Fruit fly (Drosophila melanogaster) whole organism, pupa: ENCODE measurements around the gene CG3744.

ENCODE experiments used
- CG10348 ChIP-seq: fragments of 200-800 bp; sonication (Bioruptor generic); IDR thresholded peaks from 2 replicates; pipeline ENCODE4 v1.3.6; 2022; ENCODE audit warnings: missing biosample characterization, missing genetic modification characterization
- CG12605 ChIP-seq: fragments of 200-800 bp; sonication (Bioruptor generic); IDR thresholded peaks from 2 replicates; pipeline ENCODE4 v1.3.6; 2022; ENCODE audit warnings: missing biosample characterization, missing genetic modification characterization
- CG13204 ChIP-seq: fragments of 200-800 bp; sonication (Bioruptor generic); optimal IDR thresholded peaks from 2 replicates; lab custom pipeline; 2018; ENCODE audit warnings: missing biosample characterization, mild to moderate bottlenecking, missing genetic modification characterization, moderate library complexity
- CG14655 ChIP-seq: fragments of 200-800 bp; sonication (Bioruptor generic); optimal IDR thresholded peaks from 3 replicates; lab custom pipeline; 2017; ENCODE audit warnings: mild to moderate bottlenecking, missing biosample characterization, missing genetic modification reagents, missing genetic modification characterization
- CG15710 ChIP-seq: fragments of 200-800 bp; sonication (Bioruptor generic); optimal IDR thresholded peaks from 2 replicates; lab custom pipeline; 2018; ENCODE audit warnings: missing biosample characterization, mild to moderate bottlenecking, missing genetic modification characterization, moderate library complexity
- CG17806 ChIP-seq: fragments of 200-800 bp; sonication (Bioruptor generic); optimal IDR thresholded peaks from 2 replicates; lab custom pipeline; 2018; ENCODE audit warnings: missing biosample characterization, mild to moderate bottlenecking, missing genetic modification characterization, moderate library complexity
- CG32121 ChIP-seq: fragments of 200-800 bp; sonication (Bioruptor generic); IDR thresholded peaks from 2 replicates; pipeline ENCODE4 v1.3.6; 2022; ENCODE audit warnings: missing biosample characterization, missing genetic modification characterization
- CG34367 ChIP-seq: fragments of 200-800 bp; sonication (Bioruptor generic); optimal IDR thresholded peaks from 2 replicates; lab custom pipeline; 2018; ENCODE audit warnings: missing biosample characterization, mild to moderate bottlenecking, missing genetic modification characterization
- CG4496 ChIP-seq: fragments of 200-800 bp; sonication (Bioruptor generic); IDR thresholded peaks from 3 replicates; pipeline ENCODE4 v1.3.6; 2022; ENCODE audit warnings: missing biosample characterization, missing genetic modification characterization
- CG8159 ChIP-seq: fragments of 200-800 bp; sonication (Bioruptor generic); optimal IDR thresholded peaks from 3 replicates; lab custom pipeline; 2018; ENCODE audit warnings: missing biosample characterization, mild to moderate bottlenecking, missing genetic modification characterization, moderate library complexity
- CG8301 ChIP-seq: fragments of 200-800 bp; sonication (Bioruptor generic); optimal IDR thresholded peaks from 2 replicates; lab custom pipeline; 2018; ENCODE audit warnings: missing biosample characterization, mild to moderate bottlenecking, missing genetic modification characterization
- CG9948 ChIP-seq: fragments of 200-800 bp; sonication (Bioruptor generic); optimal IDR thresholded peaks from 2 replicates; lab custom pipeline; 2018; ENCODE audit warnings: missing biosample characterization, mild to moderate bottlenecking, missing genetic modification characterization, moderate library complexity
- D1 ChIP-seq: fragments of 200-800 bp; sonication (Bioruptor generic); optimal IDR thresholded peaks from 2 replicates; lab custom pipeline; 2018; ENCODE audit warnings: missing biosample characterization, mild to moderate bottlenecking, missing genetic modification characterization, moderate library complexity
- EcR ChIP-seq: fragments of 200-800 bp; sonication (Bioruptor generic); optimal IDR thresholded peaks from 3 replicates; lab custom pipeline; 2019; ENCODE audit warnings: missing biosample characterization, missing genetic modification characterization, mild to moderate bottlenecking, moderate library complexity, missing genetic modification reagents
- Ets98B ChIP-seq: fragments of 200-800 bp; sonication (Bioruptor generic); IDR thresholded peaks from 2 replicates; pipeline ENCODE4 v1.3.6; 2022; ENCODE audit warnings: missing biosample characterization, missing genetic modification characterization
- Pif1A ChIP-seq: fragments of 200-800 bp; sonication (Bioruptor generic); optimal IDR thresholded peaks from 3 replicates; lab custom pipeline; 2016; ENCODE audit warnings: missing biosample characterization, missing genetic modification characterization
- Pif1B ChIP-seq: fragments of 200-800 bp; sonication (Bioruptor generic); optimal IDR thresholded peaks from 3 replicates; lab custom pipeline; 2016; ENCODE audit warnings: missing biosample characterization, missing genetic modification characterization
- Snoo ChIP-seq: fragments of 200-800 bp; sonication (Bioruptor generic); optimal IDR thresholded peaks from 3 replicates; lab custom pipeline; 2017; ENCODE audit warnings: missing biosample characterization, mild to moderate bottlenecking, missing genetic modification characterization, inconsistent platforms
- fd96Ca ChIP-seq: fragments of 200-800 bp; sonication (Bioruptor generic); IDR thresholded peaks from 3 replicates; pipeline ENCODE4 v1.3.6; 2022; ENCODE audit warnings: missing biosample characterization, missing genetic modification characterization
- gl ChIP-seq: fragments of 200-800 bp; sonication (Bioruptor generic); optimal IDR thresholded peaks from 2 replicates; lab custom pipeline; 2018; ENCODE audit warnings: missing biosample characterization, mild to moderate bottlenecking, missing genetic modification characterization
- rn ChIP-seq: fragments of 200-800 bp; sonication (Bioruptor generic); IDR thresholded peaks from 2 replicates; pipeline ENCODE4 v1.3.6; 2022; ENCODE audit warnings: missing biosample characterization, missing genetic modification characterization

Gene CG3744

DNA sequence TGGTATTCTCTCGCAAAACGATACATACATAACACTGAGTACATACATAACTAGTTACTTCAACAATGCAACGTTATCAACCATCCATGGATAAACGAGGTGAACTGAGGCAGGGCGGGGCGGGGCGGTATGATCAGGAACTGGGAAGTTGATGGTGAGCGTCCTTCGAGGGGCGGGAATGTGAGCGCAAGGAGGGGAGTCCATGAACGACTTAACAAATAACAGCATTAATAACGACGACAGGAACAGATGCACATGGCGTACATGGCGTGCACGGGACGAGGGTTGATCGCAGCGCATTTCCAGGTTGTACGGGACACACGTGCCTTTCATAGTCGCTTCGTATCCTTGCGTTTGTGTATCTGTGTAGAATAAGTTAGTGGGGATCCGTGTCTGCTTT lies 8.5 kb downstream of the CG3744 start:
- TF ChIP-seq Ets98B (GFP tag; lab: Robert Waterston, UW) = no peak
- no peak for TF ChIP-seq CG9948 (tag; lab: Kevin White, UChicago)
- no peak for TF ChIP-seq Pif1A (GFP tag; lab: Kevin White, UChicago)
- no peak for TF ChIP-seq CG17806 (tag; lab: Kevin White, UChicago)
- TF ChIP-seq CG15710 (tag; lab: Kevin White, UChicago) = no peak
- no peak for TF ChIP-seq CG8301 (tag; lab: Kevin White, UChicago)
- TF ChIP-seq EcR (GFP tag; lab: Kevin White, UChicago) = no peak
- no peak for TF ChIP-seq CG4496
- TF ChIP-seq CG10348 (GFP tag; lab: Robert Waterston, UW) = no peak
- TF ChIP-seq Snoo (tag; lab: Kevin White, UChicago) = no peak
- TF ChIP-seq CG12605 (GFP tag; lab: Robert Waterston, UW) = no peak
- TF ChIP-seq, all 21 proteins: peak for 0

DNA sequence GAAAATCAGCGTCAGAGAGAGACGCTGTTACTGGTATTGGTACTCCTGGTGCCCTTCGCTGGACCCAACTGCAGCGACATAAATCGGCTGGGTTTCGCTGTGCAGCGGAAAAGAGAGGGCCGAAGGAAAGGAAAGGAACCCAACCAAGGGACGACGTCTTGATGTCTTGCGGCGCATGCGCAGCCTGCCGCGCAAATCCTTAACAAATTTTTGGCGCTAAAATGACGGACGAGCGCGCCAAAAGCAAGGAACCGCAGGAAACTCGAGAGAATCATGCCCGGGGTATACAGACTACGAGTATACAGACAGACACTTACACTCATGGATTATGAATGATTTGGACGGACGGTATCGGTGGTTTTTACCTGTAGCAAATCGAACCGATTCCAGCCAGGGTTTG lies 9.5 kb downstream of the CG3744 start:
- TF ChIP-seq CG32121 (GFP tag; lab: Robert Waterston, UW) = no peak
- TF ChIP-seq D1 (tag; lab: Kevin White, UChicago) = no peak
- no peak for TF ChIP-seq gl (tag; lab: Kevin White, UChicago)
- TF ChIP-seq EcR (GFP tag; lab: Kevin White, UChicago) = no peak
- no peak for TF ChIP-seq Ets98B (GFP tag; lab: Robert Waterston, UW)
- no peak for TF ChIP-seq CG8301 (tag; lab: Kevin White, UChicago)
- no peak for TF ChIP-seq CG12605 (GFP tag; lab: Robert Waterston, UW)
- no peak for TF ChIP-seq fd96Ca
- TF ChIP-seq CG17806 (tag; lab: Kevin White, UChicago) = no peak
- no peak for TF ChIP-seq CG34367 (tag; lab: Kevin White, UChicago)
- no peak for TF ChIP-seq CG8159 (tag; lab: Kevin White, UChicago)
- TF ChIP-seq Snoo (tag; lab: Kevin White, UChicago) = no peak
- no peak for TF ChIP-seq rn (GFP tag; lab: Robert Waterston, UW)
- no peak for TF ChIP-seq CG10348 (GFP tag; lab: Robert Waterston, UW)
- TF ChIP-seq CG15710 (tag; lab: Kevin White, UChicago) = no peak
- TF ChIP-seq CG9948 (tag; lab: Kevin White, UChicago) = no peak
- no peak for TF ChIP-seq CG13204 (GFP tag; lab: Kevin White, UChicago)
- no peak for TF ChIP-seq CG14655 (GFP tag; lab: Kevin White, UChicago)

DNA sequence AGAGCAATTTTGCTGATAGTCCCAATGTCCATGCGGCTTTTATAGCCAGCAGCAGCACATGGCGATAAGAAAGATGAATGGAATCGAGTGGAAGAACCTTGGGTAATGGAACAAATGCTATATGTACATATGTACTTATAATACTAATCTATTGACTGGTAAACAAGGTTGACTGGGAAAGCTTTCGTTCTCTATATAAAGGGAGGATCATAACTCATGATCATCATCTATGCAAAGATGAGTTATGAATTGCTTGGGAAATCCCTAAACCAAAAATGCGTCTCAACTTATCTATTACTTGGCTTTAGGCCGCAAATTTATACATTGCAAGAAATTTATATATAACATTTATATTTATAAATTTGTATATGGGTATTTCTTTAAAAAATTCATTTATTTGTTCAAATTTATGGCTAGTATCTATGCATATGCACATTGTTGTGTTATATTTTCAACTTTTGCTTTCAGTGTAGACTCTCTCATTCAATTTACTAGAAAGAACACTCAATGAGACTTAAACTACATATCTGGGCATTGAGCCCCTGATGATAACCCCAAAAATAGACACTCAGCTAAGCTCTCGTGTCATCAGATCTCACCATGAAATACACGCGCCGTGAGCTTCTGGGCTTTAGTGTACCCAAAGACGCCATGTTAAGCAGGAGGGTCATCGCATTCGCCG lies 11.6 kb downstream of the CG3744 start, which contains the start of the genes Srg1 and Elal:
Srg1 (minus strand) TSS at position 14 of the 682 bp plus-strand sequence.
Elal (plus strand) TSS at position 632 of the 682 bp plus-strand sequence.
- TF ChIP-seq CG13204 (GFP tag; lab: Kevin White, UChicago) (no peak), CG8159 (tag; lab: Kevin White, UChicago) (peak; percentile 21), CG34367 (tag; lab: Kevin White, UChicago) (no peak), gl (tag; lab: Kevin White, UChicago) (no peak), fd96Ca (no peak), CG4496 (0 out of 3 replicates have a peak, but pooled peaks have one; percentile 33), CG9948 (tag; lab: Kevin White, UChicago) (peak; percentile 29), CG17806 (tag; lab: Kevin White, UChicago) (peak; percentile 13), CG15710 (tag; lab: Kevin White, UChicago) (peak; percentile 4)

DNA sequence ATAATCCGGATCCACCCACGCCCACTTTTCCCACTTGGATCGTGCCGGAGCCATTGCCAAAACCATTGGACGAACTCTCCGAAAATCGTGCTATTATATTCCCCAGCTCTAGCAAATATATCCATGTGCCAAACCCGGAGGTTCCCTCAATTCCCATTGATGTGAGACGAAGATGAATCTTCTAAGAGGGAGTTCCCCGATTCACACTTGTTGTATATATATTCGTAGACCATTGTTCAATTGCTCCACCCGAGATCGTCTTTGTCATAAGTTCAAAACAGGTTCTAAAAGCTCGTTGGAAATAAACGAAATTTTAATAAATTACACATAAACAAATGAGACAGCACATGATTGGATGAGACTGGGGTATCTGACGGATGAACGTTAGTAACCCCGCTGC lies 12.6 kb downstream of the CG3744 start:
- no peak for TF ChIP-seq CG9948 (tag; lab: Kevin White, UChicago)
- no peak for TF ChIP-seq Ets98B (GFP tag; lab: Robert Waterston, UW)
- no peak for TF ChIP-seq CG17806 (tag; lab: Kevin White, UChicago)
- no peak for TF ChIP-seq CG32121 (GFP tag; lab: Robert Waterston, UW)
- no peak for TF ChIP-seq D1 (tag; lab: Kevin White, UChicago)
- no peak for TF ChIP-seq CG8301 (tag; lab: Kevin White, UChicago)
- TF ChIP-seq CG15710 (tag; lab: Kevin White, UChicago) = no peak
- TF ChIP-seq fd96Ca = no peak
- TF ChIP-seq CG14655 (GFP tag; lab: Kevin White, UChicago) = no peak
- no peak for TF ChIP-seq CG4496
- no peak for TF ChIP-seq CG34367 (tag; lab: Kevin White, UChicago)
- no peak for TF ChIP-seq EcR (GFP tag; lab: Kevin White, UChicago)
- TF ChIP-seq CG13204 (GFP tag; lab: Kevin White, UChicago) = no peak

DNA sequence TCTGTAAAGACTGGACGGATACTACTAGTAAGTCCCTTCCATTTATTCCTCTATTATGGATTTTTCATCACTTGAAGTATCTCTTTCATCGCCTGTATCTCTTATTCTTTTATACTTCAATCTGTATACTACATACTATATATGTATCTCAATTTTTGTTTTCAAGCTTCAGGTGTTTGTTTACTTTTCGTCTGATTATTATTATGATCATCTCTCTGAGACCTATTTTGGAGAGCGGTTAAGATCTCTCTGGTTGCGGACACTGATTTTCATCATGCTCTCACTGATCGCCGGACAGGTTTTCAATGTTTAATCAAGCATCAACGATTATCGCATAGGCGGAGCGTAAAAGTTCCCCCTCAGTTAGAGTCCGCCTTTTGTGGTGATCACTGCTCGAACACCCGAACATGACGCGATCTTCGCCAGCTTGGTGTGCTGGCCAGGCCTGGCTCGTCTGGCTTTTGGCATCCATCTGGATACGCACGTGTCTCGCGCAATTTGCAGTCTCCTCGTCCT lies 13.8 kb downstream of the CG3744 start, which contains the start of gene CG7016:
CG7016 (plus strand) TSS at position 358 of the 516 bp plus-strand sequence.
- no peak for TF ChIP-seq gl (tag; lab: Kevin White, UChicago)
- TF ChIP-seq CG8301 (tag; lab: Kevin White, UChicago) = no peak
- no peak for TF ChIP-seq CG12605 (GFP tag; lab: Robert Waterston, UW)
- TF ChIP-seq fd96Ca = no peak
- no peak for TF ChIP-seq CG34367 (tag; lab: Kevin White, UChicago)
- TF ChIP-seq Pif1A (GFP tag; lab: Kevin White, UChicago) = no peak
- TF ChIP-seq CG17806 (tag; lab: Kevin White, UChicago) = no peak
- no peak for TF ChIP-seq CG14655 (GFP tag; lab: Kevin White, UChicago)
- TF ChIP-seq CG32121 (GFP tag; lab: Robert Waterston, UW) = no peak
- TF ChIP-seq CG4496 = no peak
- no peak for TF ChIP-seq CG9948 (tag; lab: Kevin White, UChicago)
- TF ChIP-seq EcR (GFP tag; lab: Kevin White, UChicago) = no peak
- no peak for TF ChIP-seq Pif1B (GFP tag; lab: Kevin White, UChicago)
- TF ChIP-seq rn (GFP tag; lab: Robert Waterston, UW) = no peak
- TF ChIP-seq CG13204 (GFP tag; lab: Kevin White, UChicago) = no peak
- no peak for TF ChIP-seq CG15710 (tag; lab: Kevin White, UChicago)
- TF ChIP-seq D1 (tag; lab: Kevin White, UChicago) = no peak
- TF ChIP-seq CG10348 (GFP tag; lab: Robert Waterston, UW) = no peak
